Worm (Caenorhabditis elegans): Measurements from ENCODE around the gene ugt-45.

ce11 chrIV:3736244-3736643 is 14.7 kb downstream of the ugt-45 start:
- TF ChIP-seq snpc-3.4 (tag; optimal IDR thresholded peaks at IDR 0.05) (no peak), ekl-4 (GFP tag; IDR thresholded peaks at IDR 0.05) (no peak), hsf-1 (GFP tag; IDR thresholded peaks at IDR 0.05) (no peak), pha-4 (tag; optimal IDR thresholded peaks at IDR 0.05) (no peak), lsy-27 (tag; optimal IDR thresholded peaks at IDR 0.05; ENCODE audit: borderline replicate concordance, insufficient read depth) (no peak), tlf-1 (GFP tag; optimal IDR thresholded peaks at IDR 0.05) (no peak), unc-62 (GFP tag; optimal IDR thresholded peaks at IDR 0.05) (no peak), ceh-27 (GFP tag; optimal IDR thresholded peaks at IDR 0.05) (no peak), somi-1 (GFP tag; optimal IDR thresholded peaks at IDR 0.05) (no peak), hrde-1 (tag; optimal IDR thresholded peaks at IDR 0.05; ENCODE audit: borderline replicate concordance) (no peak), akir-1 (GFP tag; optimal IDR thresholded peaks at IDR 0.05) (no peak)
